Fruit fly (Drosophila melanogaster): Measurements from ENCODE around the gene CG13667.

Gene CG13667

dm6 chr3L:8395630-8396168 lies 9.6 kb upstream of the CG13667 start, which contains the start of gene CG7120:
CG7120 (plus strand) TSS chr3L:8396000.
- TF ChIP-seq Hr96 (GFP tag; optimal IDR thresholded peaks at IDR 0.05) (peak; percentile 8), ovo (GFP tag; optimal IDR thresholded peaks at IDR 0.05) (no peak), CG7045 (GFP tag; optimal IDR thresholded peaks at IDR 0.05) (no peak), cic (GFP tag; optimal IDR thresholded peaks at IDR 0.05) (peak; percentile 2)

dm6 chr3L:8396187-8396586 lies 9.1 kb upstream of the CG13667 start:
- peak; percentile 95 for TF ChIP-seq tj (GFP tag; optimal IDR thresholded peaks at IDR 0.05)
- no peak for TF ChIP-seq CG5204 (GFP tag; optimal IDR thresholded peaks at IDR 0.05)

DNA sequence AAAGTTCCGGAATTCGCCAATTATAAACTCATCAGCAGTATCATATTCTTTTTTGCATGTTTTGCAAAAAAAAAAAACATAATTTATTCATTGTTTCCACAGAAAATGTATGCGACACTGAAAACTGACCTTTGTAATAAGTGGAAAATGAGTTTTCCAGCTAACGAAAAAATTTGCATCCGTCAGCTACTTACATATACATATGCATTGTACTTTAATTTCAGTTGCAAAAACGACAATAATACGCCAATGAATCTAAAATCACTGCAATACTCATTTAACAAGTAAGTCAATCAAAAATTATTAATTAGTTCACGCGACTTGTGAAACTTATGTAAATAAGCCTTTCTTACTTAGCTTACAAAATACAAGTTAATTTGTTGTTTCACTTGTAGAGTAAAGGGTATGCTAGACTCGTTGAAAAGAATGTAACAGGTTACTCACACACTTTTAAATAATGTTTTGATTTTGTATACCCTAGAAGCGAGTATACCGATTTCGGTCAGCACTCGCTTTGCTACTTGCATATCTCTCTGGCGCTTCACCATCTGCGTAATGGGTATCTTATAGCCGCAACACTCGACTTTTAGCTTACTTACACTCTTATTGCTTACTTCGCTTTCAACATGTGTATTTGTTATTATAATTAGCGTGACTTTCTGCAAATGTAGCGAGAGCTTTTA lies 6.3 kb upstream of the CG13667 start:
- TF ChIP-seq Crg-1 (GFP tag; optimal IDR thresholded peaks at IDR 0.05) (peak; percentile 60), Clk (GFP tag; optimal IDR thresholded peaks at IDR 0.05) (no peak), Hr96 (GFP tag; optimal IDR thresholded peaks at IDR 0.05) (no peak), cic (GFP tag; optimal IDR thresholded peaks at IDR 0.05) (peak; percentile 36), CG12768 (GFP tag; optimal IDR thresholded peaks at IDR 0.05) (peak; percentile 74), cnc (optimal IDR thresholded peaks at IDR 0.05) (no peak), kay (GFP tag; ENCODE audit: borderline replicate concordance) (peak; percentile 21), CG5204 (GFP tag; optimal IDR thresholded peaks at IDR 0.05) (peak; percentile 48), bab1 (GFP tag; optimal IDR thresholded peaks at IDR 0.05) (peak; percentile 96), CG7101 (tag; optimal IDR thresholded peaks at IDR 0.05) (peak; percentile 87), CG1620 (GFP tag; optimal IDR thresholded peaks at IDR 0.05) (peak; percentile 48), CG14711 (tag; optimal IDR thresholded peaks at IDR 0.05) (peak; percentile 86), tj (GFP tag; optimal IDR thresholded peaks at IDR 0.05) (peak; percentile 95), CG33017 (tag; optimal IDR thresholded peaks at IDR 0.05) (peak; percentile 85), Mnt (GFP tag; optimal IDR thresholded peaks at IDR 0.05) (no peak), pad (GFP tag; optimal IDR thresholded peaks at IDR 0.05) (peak; percentile 71), toe (GFP tag; optimal IDR thresholded peaks at IDR 0.05) (no peak), ovo (GFP tag; optimal IDR thresholded peaks at IDR 0.05) (no peak), CG7045 (GFP tag; optimal IDR thresholded peaks at IDR 0.05) (peak; percentile 13), CG11617 (GFP tag; optimal IDR thresholded peaks at IDR 0.05) (peak; percentile 68)

DNA sequence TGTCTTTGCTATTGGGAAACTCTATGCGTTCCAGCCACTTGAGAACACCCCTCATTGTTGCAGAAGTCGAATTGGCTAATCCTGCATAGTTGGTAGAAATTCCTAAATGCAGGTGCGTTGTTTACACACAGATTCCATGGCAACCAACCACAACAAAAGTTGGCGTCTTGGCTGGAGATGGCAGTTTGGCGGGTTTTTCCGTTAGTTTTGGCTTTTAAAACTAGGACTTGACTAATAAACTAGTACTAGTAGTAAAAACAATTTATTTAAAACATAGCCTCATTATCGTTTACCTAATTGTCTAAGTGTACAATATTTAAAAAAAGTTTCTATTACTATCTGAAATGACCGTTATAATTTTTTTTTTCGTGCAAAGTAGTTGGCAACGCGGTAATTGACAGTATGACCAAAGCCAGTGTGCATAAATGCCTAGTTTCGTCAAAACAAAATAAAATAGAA lies 6.2 kb downstream of the CG13667 start, which contains the start of gene Exo70:
Gene Exo70, plus strand, starts transcription at position 413 of the 459 bp plus-strand sequence.
- TF ChIP-seq kay (GFP tag; ENCODE audit: borderline replicate concordance) (no peak), toe (GFP tag; optimal IDR thresholded peaks at IDR 0.05) (no peak), cic (GFP tag; optimal IDR thresholded peaks at IDR 0.05) (no peak), CG7045 (GFP tag; optimal IDR thresholded peaks at IDR 0.05) (no peak), cnc (optimal IDR thresholded peaks at IDR 0.05) (no peak), ovo (GFP tag; optimal IDR thresholded peaks at IDR 0.05) (peak; percentile 8), Crg-1 (GFP tag; optimal IDR thresholded peaks at IDR 0.05) (no peak), CG12768 (GFP tag; optimal IDR thresholded peaks at IDR 0.05) (no peak), bab1 (GFP tag; optimal IDR thresholded peaks at IDR 0.05) (no peak), CG7101 (tag; optimal IDR thresholded peaks at IDR 0.05) (peak; percentile 15), Clk (GFP tag; optimal IDR thresholded peaks at IDR 0.05) (no peak), CG1620 (GFP tag; optimal IDR thresholded peaks at IDR 0.05) (no peak), pad (GFP tag; optimal IDR thresholded peaks at IDR 0.05) (no peak), CG11617 (GFP tag; optimal IDR thresholded peaks at IDR 0.05) (peak; percentile 1), Mnt (GFP tag; optimal IDR thresholded peaks at IDR 0.05) (peak; percentile 12), Hr96 (GFP tag; optimal IDR thresholded peaks at IDR 0.05) (no peak), CG33017 (tag; optimal IDR thresholded peaks at IDR 0.05) (no peak), CG5204 (GFP tag; optimal IDR thresholded peaks at IDR 0.05) (no peak), tj (GFP tag; optimal IDR thresholded peaks at IDR 0.05) (no peak), CG14711 (tag; optimal IDR thresholded peaks at IDR 0.05) (peak; percentile 21)

DNA sequence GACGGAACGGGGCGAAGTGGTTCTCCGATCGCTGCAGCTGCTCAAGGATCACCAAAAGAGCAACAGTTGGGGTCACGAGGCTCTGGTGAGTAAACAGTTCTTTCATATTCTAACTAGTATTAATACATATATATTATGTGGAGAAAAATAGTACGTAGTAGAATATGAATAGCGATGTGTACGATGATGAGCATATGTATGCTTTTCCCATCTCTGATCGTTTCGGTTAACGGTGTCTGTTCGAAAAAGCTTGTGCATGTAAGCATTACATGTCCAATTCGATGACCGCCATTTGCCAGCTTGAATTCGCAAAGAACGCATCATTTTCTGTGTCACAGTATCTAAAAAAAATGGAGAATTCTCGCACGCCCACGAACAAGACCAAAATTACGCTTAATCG lies 7.5 kb downstream of the CG13667 start, which contains the start of the genes Oseg1 and mtrm:
Gene Oseg1, minus strand, starts transcription at position 101 of the 400 bp plus-strand sequence.
Gene mtrm, plus strand, starts transcription at position 288 of the 400 bp plus-strand sequence.
- peak; percentile 41 for TF ChIP-seq ovo (GFP tag; optimal IDR thresholded peaks at IDR 0.05)
- TF ChIP-seq kay (GFP tag; ENCODE audit: borderline replicate concordance) = no peak
- no peak for TF ChIP-seq Clk (GFP tag; optimal IDR thresholded peaks at IDR 0.05)

DNA sequence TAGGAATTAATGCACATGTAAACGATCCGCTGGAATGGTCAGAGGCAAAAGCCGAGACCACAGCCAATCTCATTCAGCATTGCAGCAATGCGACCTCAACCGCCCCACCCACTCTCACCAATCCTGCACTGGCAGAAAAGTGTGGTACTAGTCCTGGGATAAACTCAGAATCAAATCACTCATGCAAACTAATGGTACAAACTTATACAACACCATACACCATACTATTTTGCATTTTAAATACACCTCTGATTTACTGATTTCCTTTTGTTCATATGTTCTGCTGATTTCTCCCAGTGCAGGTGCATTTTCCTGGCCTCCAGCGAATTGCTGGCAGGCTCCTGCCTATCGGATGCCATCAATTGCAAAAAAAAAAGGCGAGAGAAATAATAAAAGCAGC lies 13.7 kb downstream of the CG13667 start:
- TF ChIP-seq CG1620 (GFP tag; optimal IDR thresholded peaks at IDR 0.05) = no peak
- no peak for TF ChIP-seq Crg-1 (GFP tag; optimal IDR thresholded peaks at IDR 0.05)
- no peak for TF ChIP-seq ovo (GFP tag; optimal IDR thresholded peaks at IDR 0.05)
- TF ChIP-seq kay (GFP tag; ENCODE audit: borderline replicate concordance) = no peak

DNA sequence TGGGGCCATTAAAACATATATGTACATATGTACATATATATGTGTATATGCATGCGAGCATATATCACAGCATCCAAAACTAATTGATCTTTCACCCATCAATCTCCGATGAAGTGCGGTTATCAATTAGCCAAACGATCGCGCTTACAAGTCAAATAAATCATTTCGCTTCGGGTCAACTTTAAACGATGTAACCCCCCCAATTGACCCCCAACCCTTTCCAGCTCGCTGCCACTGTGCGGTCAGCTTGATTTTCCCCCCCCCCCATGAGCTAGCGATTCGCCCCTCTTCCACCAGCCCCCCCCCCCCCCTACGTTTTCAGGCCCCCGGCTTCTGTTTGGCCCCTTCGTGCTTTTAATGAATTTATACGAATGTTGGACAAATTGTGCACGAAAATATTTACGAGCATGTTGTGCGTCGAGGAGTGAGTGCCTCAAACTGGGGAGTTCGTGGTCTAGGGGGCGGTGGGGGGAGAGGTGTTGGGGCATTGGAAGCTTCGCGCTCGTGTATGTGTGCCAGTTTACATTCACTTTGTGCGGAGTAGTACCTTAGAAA lies 14.4 kb downstream of the CG13667 start:
- TF ChIP-seq CG11617 (GFP tag; optimal IDR thresholded peaks at IDR 0.05) (no peak), bab1 (GFP tag; optimal IDR thresholded peaks at IDR 0.05) (no peak), ovo (GFP tag; optimal IDR thresholded peaks at IDR 0.05) (no peak), toe (GFP tag; optimal IDR thresholded peaks at IDR 0.05) (no peak), pad (GFP tag; optimal IDR thresholded peaks at IDR 0.05) (no peak), CG1620 (GFP tag; optimal IDR thresholded peaks at IDR 0.05) (no peak), cnc (optimal IDR thresholded peaks at IDR 0.05) (no peak), cic (GFP tag; optimal IDR thresholded peaks at IDR 0.05) (no peak), kay (GFP tag; ENCODE audit: borderline replicate concordance) (no peak), CG12768 (GFP tag; optimal IDR thresholded peaks at IDR 0.05) (no peak), Hr96 (GFP tag; optimal IDR thresholded peaks at IDR 0.05) (no peak), CG7101 (tag; optimal IDR thresholded peaks at IDR 0.05) (no peak), CG33017 (tag; optimal IDR thresholded peaks at IDR 0.05) (no peak), Crg-1 (GFP tag; optimal IDR thresholded peaks at IDR 0.05) (no peak), CG5204 (GFP tag; optimal IDR thresholded peaks at IDR 0.05) (no peak), Clk (GFP tag; optimal IDR thresholded peaks at IDR 0.05) (no peak), Mnt (GFP tag; optimal IDR thresholded peaks at IDR 0.05) (no peak), CG7045 (GFP tag; optimal IDR thresholded peaks at IDR 0.05) (no peak)

Data from whole organism, adult.